Worm (Caenorhabditis elegans) whole organism, L4/young adult: ENCODE results near the gene clk-2.

ENCODE experiments used
- W03F9.2 ChIP-seq: fragments of 150-350 bp; optimal IDR thresholded peaks from 2 replicates; lab custom pipeline; 2014; ENCODE audit warnings: missing biosample characterization, missing genetic modification characterization
- dao-5 ChIP-seq: sonication (generic microtip); optimal IDR thresholded peaks from 2 replicates; lab custom pipeline; 2016; ENCODE audit warnings: missing genotype, missing genetic modification characterization, moderate library complexity, missing compliant biosample characterization
- him-1 ChIP-seq: sonication (generic microtip); optimal IDR thresholded peaks from 2 replicates; lab custom pipeline; 2016; ENCODE audit warnings: missing genotype, missing genetic modification reagents, missing genetic modification characterization, missing compliant biosample characterization

clk-2 gene

DNA sequence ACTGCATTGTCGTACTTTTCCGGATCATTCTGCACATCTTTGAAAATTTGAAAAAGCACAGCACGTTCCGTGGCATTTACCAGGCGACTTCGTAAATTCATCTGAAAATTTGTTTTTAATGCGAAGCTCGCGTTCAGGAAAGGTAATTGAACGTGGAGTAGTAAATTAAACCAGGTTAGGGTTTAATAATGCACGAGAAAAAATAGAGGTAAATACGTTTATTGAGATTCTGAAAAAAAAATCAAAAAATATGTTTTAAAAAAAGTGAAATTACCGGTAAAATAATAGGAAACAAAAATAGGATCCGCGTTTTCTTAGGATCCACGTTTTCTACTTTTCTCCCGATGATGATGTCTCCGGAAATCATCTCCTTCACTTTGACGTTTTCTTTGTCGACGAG lies at the start of gene clk-2:
Gene clk-2, minus strand, starts transcription at position 101 of the 400 bp plus-strand sequence.
- TF ChIP-seq him-1 (tag; lab: Kevin White, UChicago) (no peak), W03F9.2 (tag; lab: Kevin White, UChicago) (no peak), dao-5 (tag; lab: Kevin White, UChicago) (no peak)

DNA sequence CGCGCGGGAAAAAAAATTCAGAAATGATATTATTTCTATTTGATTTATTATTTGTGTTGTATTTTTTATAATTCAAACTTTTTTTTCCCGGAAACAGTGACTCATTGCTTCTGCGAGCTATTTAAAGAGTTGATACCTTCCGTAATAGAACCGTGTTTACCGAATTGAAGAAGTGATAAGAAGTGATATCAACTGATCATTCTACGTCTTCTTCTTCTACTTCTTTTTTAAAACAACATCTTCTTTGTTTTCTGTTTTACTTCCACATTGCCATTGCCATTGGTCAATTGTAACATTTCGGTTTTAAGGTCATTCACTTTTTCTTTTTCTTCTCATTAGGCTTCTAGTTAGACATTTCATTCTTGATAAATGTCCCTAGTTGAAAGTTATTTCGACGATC lies 47.8 kb upstream of the clk-2 start, which contains the start of gene ttr-32:
Gene ttr-32, plus strand, starts transcription at position 314 of the 400 bp plus-strand sequence.
- TF ChIP-seq W03F9.2 (tag; lab: Kevin White, UChicago) (no peak), him-1 (tag; lab: Kevin White, UChicago) (no peak), dao-5 (tag; lab: Kevin White, UChicago) (no peak)

DNA sequence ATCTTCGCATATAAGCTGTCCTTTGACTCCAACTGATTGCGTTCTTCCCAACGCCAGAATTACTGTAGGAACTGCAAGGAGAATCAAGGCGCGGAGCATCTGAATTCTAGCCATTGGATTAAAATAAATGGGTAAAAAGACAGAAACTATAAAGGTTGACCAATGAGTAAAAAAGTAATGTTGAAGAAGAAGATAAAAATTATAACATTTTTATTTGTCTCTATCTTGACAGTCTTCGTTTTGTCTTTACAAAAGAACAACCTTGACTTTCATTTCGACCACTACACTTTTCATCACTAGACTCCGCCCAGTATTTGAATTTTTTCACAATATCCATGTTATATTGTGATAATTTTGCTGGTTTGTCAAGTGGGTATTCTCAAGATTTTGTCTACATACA lies 46.9 kb upstream of the clk-2 start, which contains the start of gene ttr-8:
Gene ttr-8, minus strand, starts transcription at position 101 of the 400 bp plus-strand sequence.
- no peak for TF ChIP-seq him-1 (tag; lab: Kevin White, UChicago)
- TF ChIP-seq W03F9.2 (tag; lab: Kevin White, UChicago) = no peak
- TF ChIP-seq dao-5 (tag; lab: Kevin White, UChicago) = no peak

DNA sequence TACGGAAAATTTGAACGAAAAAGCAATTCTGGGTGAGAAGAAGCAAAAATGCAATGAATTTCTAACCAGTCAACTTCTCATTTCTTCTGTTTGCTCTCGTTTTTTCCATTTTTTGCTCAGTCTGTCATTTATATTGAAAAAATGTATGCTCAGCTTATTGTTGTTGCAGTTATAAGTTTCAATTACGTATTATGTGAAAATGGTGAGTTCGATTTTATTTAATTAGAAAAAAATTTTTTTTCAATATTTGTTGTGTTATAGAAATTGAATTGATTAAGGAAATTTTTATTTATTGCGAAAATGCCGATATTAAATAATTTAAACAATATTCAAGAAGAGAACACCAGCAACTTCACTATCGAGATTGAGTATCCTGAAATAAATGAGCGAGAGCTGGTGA lies 43.5 kb upstream of the clk-2 start, which contains the start of gene lgc-12:
Gene lgc-12, plus strand, starts transcription at position 301 of the 400 bp plus-strand sequence.
- TF ChIP-seq dao-5 (tag; lab: Kevin White, UChicago) (no peak), him-1 (tag; lab: Kevin White, UChicago) (no peak), W03F9.2 (tag; lab: Kevin White, UChicago) (no peak)

DNA sequence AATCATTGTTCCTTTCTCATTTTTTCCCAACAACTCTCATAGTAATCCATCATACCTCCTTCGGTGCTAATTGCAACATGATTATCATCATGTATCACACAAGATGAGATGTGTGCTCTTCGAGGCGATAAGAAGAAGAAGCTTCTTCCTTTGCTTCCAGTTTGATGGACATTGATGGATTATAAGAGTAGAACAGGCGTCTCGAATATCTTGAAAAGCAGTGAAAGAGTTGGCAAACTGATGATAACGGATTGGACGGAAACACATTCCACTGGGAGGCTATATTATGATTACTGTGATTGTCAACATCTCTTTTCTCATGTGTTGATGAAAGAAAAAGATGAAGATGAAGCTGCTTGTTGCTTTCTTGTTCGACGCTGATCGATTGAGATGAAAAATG lies 41.5 kb upstream of the clk-2 start:
- no peak for TF ChIP-seq him-1 (tag; lab: Kevin White, UChicago)
- TF ChIP-seq W03F9.2 (tag; lab: Kevin White, UChicago) = no peak
- no peak for TF ChIP-seq dao-5 (tag; lab: Kevin White, UChicago)

DNA sequence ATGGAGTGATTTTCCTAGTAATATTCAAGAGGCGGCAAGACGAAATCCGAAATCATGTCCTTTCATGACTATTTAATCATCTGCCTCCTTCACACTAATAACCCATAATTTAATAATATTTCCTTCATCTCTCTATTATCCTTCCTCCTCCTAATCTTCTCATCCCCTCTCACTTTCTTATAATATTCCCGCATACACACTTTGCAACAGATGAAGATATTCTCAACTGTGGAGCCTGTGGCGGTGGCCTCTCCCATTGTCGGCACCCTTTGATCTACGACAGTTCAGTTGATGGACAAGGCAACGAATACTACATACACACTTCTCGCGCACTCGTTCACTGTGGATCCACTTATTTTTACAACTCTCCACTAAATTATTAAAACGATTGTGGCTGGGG lies 40.3 kb upstream of the clk-2 start:
- TF ChIP-seq dao-5 (tag; lab: Kevin White, UChicago) = no peak
- no peak for TF ChIP-seq W03F9.2 (tag; lab: Kevin White, UChicago)
- no peak for TF ChIP-seq him-1 (tag; lab: Kevin White, UChicago)

DNA sequence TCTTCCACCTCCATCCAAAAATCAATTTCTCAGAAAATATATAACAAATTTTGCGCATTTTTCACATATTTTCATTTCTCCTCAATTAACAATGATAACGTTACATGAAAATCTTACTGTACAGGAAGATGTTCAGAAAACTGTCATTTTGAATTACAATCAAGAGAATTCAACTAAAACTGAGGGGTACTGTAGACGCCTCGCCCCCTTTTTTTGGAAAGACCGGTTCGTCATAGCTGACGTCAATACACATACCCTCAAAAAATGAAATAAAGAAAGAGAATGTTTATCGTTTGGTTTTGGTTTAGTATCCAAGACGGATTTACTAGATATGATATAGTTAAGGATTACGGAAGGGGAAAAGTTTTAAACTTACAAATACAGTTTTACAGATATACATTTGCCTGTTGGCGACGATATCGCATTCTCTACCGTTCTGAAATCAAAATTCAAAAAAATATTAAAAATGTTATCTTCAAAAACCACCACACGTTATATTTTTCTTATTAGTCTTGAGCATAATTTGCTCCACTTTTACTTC lies 39.7 kb upstream of the clk-2 start:
- TF ChIP-seq him-1 (tag; lab: Kevin White, UChicago) (no peak), W03F9.2 (tag; lab: Kevin White, UChicago) (no peak), dao-5 (tag; lab: Kevin White, UChicago) (no peak)

DNA sequence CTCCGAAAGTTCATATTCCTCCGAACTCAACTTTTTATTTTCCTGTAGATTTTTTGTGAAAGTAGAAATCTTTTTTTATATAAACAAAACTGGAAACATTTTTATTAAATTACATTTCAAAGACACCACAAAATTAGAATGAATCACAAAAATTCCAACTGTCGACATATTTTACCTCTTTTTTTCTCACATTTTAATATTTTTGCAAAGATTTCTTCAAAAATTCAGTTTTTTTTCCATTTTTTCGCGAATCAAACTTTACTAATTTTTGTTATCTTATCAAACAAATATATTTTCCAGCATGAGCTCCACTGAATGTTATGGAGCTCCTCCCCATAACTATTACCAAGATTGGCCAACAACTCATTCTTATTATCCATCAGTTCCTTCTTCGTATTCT lies 37.0 kb upstream of the clk-2 start, which contains the start of gene ceh-13:
Gene ceh-13, plus strand, starts transcription at position 301 of the 400 bp plus-strand sequence.
- TF ChIP-seq dao-5 (tag; lab: Kevin White, UChicago) = no peak
- TF ChIP-seq him-1 (tag; lab: Kevin White, UChicago) = no peak
- TF ChIP-seq W03F9.2 (tag; lab: Kevin White, UChicago) = no peak

DNA sequence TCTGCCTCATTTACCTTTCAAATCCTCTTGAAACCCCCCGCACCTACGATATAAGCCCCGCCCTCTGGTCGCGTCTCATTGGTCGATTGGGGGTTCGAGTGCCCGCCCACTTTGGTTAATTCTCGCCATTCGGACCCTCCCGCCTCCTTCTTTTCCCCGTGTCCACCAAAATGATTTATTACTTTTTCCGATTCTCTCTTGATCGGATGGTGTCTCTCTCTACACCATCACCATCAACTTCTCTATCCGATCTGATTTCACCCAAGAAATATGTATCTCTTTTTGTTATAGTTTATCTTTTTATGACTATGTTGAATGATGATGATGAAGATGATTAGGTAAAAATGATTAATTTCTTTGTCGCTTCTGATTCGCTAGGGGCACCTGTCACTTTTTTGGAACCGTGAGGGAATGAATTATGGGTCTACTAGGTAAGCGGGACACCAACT lies 36.4 kb upstream of the clk-2 start:
- TF ChIP-seq dao-5 (tag; lab: Kevin White, UChicago) (no peak), W03F9.2 (tag; lab: Kevin White, UChicago) (no peak), him-1 (tag; lab: Kevin White, UChicago) (no peak)

DNA sequence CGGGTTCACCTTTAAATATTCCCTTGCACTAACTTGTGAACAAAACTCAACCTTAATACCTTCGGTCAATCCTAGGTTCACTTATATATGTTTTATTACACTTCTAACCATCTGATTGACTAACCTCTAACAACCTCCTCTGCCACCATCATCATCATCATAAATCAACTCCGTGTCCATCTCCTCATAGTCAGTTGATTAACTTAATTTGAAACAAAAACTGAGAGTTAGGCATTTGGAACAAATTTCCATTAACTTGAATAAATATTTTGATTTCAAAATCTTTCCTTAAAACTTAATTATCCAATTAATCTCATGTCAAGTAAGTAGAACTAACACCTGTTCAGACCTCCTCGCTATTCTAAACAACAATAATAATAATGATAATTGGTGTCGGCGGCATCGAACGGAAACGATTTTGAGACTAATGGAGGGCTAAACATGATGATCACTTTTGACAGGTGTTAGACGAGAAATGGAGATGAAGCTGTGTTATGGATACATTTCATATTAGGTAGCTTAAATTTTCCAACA lies 35.4 kb upstream of the clk-2 start:
- no peak for TF ChIP-seq dao-5 (tag; lab: Kevin White, UChicago)
- no peak for TF ChIP-seq W03F9.2 (tag; lab: Kevin White, UChicago)
- TF ChIP-seq him-1 (tag; lab: Kevin White, UChicago) = no peak

DNA sequence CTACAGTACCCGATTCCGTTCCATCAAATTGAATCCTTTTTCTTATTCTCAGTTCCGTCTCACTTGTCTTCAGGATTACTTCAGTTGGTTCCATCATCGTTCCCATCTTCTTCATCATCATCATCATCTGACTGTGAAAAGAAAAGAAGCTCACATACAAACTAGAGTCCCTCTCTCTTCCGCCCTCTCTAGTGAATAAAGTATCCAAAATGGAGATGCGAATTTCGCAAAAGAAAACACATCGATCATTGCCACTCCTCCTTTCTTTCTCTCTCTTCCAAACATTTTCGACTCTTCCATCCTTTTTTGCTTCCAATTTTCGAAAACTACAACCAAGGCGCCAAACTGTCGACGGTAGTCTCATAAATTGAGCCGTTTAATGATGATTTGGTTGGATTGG lies 34.5 kb upstream of the clk-2 start:
- no peak for TF ChIP-seq dao-5 (tag; lab: Kevin White, UChicago)
- TF ChIP-seq W03F9.2 (tag; lab: Kevin White, UChicago) = no peak
- no peak for TF ChIP-seq him-1 (tag; lab: Kevin White, UChicago)

DNA sequence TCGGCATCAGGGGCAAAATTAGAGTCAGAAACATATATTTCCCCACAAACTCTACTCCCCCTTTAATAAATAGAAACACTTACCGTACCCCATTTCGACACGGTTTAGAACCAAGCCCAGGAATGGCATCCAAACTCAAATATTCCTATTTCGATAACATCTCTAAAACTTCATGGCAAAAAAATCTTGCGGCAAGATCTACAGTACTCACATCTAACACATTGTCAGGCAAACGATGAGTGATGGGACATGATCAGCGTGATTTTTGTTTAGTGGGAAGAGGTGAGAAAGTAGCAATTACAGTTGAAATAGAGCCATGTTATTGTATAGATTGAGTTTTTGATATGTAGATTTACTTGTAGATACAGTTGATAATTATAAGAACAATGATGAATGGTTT lies 32.7 kb upstream of the clk-2 start:
- TF ChIP-seq dao-5 (tag; lab: Kevin White, UChicago) (no peak), him-1 (tag; lab: Kevin White, UChicago) (no peak), W03F9.2 (tag; lab: Kevin White, UChicago) (no peak)

DNA sequence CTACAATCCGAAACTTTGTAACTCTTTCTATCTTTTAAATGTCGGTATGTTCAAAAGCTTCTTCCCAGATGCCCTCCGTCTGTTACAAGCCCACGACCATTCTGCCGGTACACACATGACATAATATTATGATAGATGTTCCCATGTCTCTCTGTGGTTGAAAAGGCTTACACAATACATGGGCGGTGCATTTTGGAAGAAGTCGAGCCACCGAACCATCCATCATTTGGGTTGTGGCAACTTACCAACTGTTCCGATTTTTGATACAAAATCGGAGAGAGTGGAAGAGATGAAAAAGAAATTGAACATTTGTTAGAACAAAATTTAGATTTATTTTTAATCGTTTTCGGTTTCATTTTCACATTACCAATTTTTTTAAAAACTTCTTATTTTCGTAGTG lies 30.6 kb upstream of the clk-2 start:
- TF ChIP-seq him-1 (tag; lab: Kevin White, UChicago) (no peak), W03F9.2 (tag; lab: Kevin White, UChicago) (no peak), dao-5 (tag; lab: Kevin White, UChicago) (no peak)

DNA sequence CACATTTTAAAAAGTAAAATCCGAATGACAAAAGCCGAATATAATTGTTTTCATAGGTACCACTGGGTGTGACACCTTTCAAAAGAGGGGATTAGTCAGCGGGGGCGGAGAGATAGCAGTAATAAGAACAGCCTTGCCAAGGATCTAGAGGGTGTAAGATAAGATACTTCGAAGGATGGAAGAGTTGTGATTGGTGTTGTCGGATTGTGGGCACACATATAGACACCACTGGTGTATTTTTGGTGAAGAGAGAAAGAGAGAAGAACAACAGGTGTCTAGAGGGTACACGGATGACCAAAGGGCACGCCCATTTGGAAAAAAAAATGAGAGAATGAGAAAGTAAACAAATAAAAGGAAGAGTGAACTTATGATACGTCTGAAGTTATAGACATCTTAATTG lies 26.9 kb upstream of the clk-2 start:
- TF ChIP-seq him-1 (tag; lab: Kevin White, UChicago) (no peak), W03F9.2 (tag; lab: Kevin White, UChicago) (no peak), dao-5 (tag; lab: Kevin White, UChicago) (no peak)
